Worm (Caenorhabditis elegans) whole organism, L3 larva: Measurements from ENCODE around the gene dab-1.

ENCODE experiments used
- ZK546.5 ChIP-seq: sonication (generic microtip); optimal IDR thresholded peaks from 2 replicates; lab custom pipeline; 2017; ENCODE audit warnings: missing biosample characterization, missing genetic modification characterization
- aly-2 ChIP-seq: fragments of 150-350 bp; optimal IDR thresholded peaks from 2 replicates; lab custom pipeline; 2014; ENCODE audit warnings: missing biosample characterization, missing genetic modification characterization
- ama-1 ChIP-seq: fragments of 150-350 bp; optimal IDR thresholded peaks from 2 replicates; lab custom pipeline; 2018
- ceh-16 ChIP-seq: sonication (generic microtip); optimal IDR thresholded peaks from 2 replicates; lab custom pipeline; 2017; ENCODE audit warnings: missing biosample characterization, missing genetic modification characterization
- ceh-28 ChIP-seq: fragments of 150-350 bp; optimal IDR thresholded peaks from 2 replicates; lab custom pipeline; 2014; ENCODE audit warnings: missing biosample characterization, missing genetic modification reagents, missing genetic modification characterization
- ceh-82 ChIP-seq: fragments of 150-350 bp; optimal IDR thresholded peaks from 2 replicates; lab custom pipeline; 2014; ENCODE audit warnings: missing biosample characterization, missing genetic modification characterization
- ceh-9 ChIP-seq: sonication (generic microtip); optimal IDR thresholded peaks from 2 replicates; lab custom pipeline; 2018; ENCODE audit warnings: missing biosample characterization, missing genetic modification characterization
- daf-12 ChIP-seq: fragments of 150-350 bp; optimal IDR thresholded peaks from 2 replicates; lab custom pipeline; 2014; ENCODE audit warnings: missing biosample characterization, missing genetic modification reagents, missing genetic modification characterization
- egl-27 ChIP-seq: sonication (generic microtip); optimal IDR thresholded peaks from 4 replicates; lab custom pipeline; 2017; ENCODE audit warnings: missing biosample characterization, missing genetic modification reagents, missing genetic modification characterization
- egl-5 ChIP-seq: fragments of 150-350 bp; optimal IDR thresholded peaks from 2 replicates; lab custom pipeline; 2017; ENCODE audit warnings: missing biosample characterization, missing genetic modification reagents, missing genetic modification characterization, inconsistent platforms
- elt-1 ChIP-seq: fragments of 150-350 bp; optimal IDR thresholded peaks from 2 replicates; lab custom pipeline; 2014; ENCODE audit warnings: missing biosample characterization, missing genetic modification characterization
- elt-2 ChIP-seq: sonication (generic microtip); optimal IDR thresholded peaks from 2 replicates; lab custom pipeline; 2016; ENCODE audit warnings: missing genetic modification reagents, mild to moderate bottlenecking, missing genetic modification characterization, missing compliant biosample characterization
- elt-3 ChIP-seq, 3 experiments: fragments of 150-350 bp in 1 of 3; sonication (generic microtip) in 2 of 3; optimal IDR thresholded peaks; 2 replicates in 2 of 3; 4 replicates in 1 of 3; lab custom pipeline; 2014 to 2017; ENCODE audit warnings: missing biosample characterization in 3 of 3, missing genetic modification characterization in 3 of 3
- fkh-10 ChIP-seq: sonication (generic microtip); optimal IDR thresholded peaks from 2 replicates; lab custom pipeline; 2017; ENCODE audit warnings: missing biosample characterization, missing genetic modification reagents, missing genetic modification characterization
- fkh-2 ChIP-seq: fragments of 150-350 bp; optimal IDR thresholded peaks from 2 replicates; lab custom pipeline; 2014; ENCODE audit warnings: missing biosample characterization, missing genetic modification reagents, missing genetic modification characterization
- fos-1 ChIP-seq: fragments of 150-350 bp; optimal IDR thresholded peaks from 2 replicates; lab custom pipeline; 2014; ENCODE audit warnings: missing biosample characterization, missing genetic modification characterization
- hmg-11 ChIP-seq: sonication (generic microtip); optimal IDR thresholded peaks from 2 replicates; lab custom pipeline; 2016; ENCODE audit warnings: missing genetic modification characterization, missing compliant biosample characterization
- jun-1 ChIP-seq: fragments of 150-350 bp; optimal IDR thresholded peaks from 2 replicates; lab custom pipeline; 2014; ENCODE audit warnings: missing biosample characterization, missing genetic modification reagents, missing genetic modification characterization
- lin-15B ChIP-seq: fragments of 150-350 bp; optimal IDR thresholded peaks from 2 replicates; lab custom pipeline; 2014; ENCODE audit warnings: missing biosample characterization, missing genetic modification characterization
- lin-39 ChIP-seq: fragments of 150-350 bp; optimal IDR thresholded peaks from 2 replicates; lab custom pipeline; 2018; ENCODE audit warnings: missing biosample characterization, missing genetic modification reagents, missing genetic modification characterization
- lsy-12 ChIP-seq: sonication (generic microtip); optimal IDR thresholded peaks from 2 replicates; lab custom pipeline; 2016; ENCODE audit warnings: mild to moderate bottlenecking, missing genetic modification characterization, missing compliant biosample characterization
- mdl-1 ChIP-seq: fragments of 150-350 bp; optimal IDR thresholded peaks from 2 replicates; lab custom pipeline; 2014; ENCODE audit warnings: missing biosample characterization, missing genetic modification characterization
- mml-1 ChIP-seq: fragments of 150-350 bp; sonication (generic microtip); optimal IDR thresholded peaks from 3 replicates; lab custom pipeline; 2014; ENCODE audit warnings: missing biosample characterization, missing genetic modification characterization
- nfya-1 ChIP-seq: sonication (generic microtip); optimal IDR thresholded peaks from 2 replicates; lab custom pipeline; 2017; ENCODE audit warnings: missing genetic modification characterization, mild to moderate bottlenecking, missing compliant biosample characterization, antibody characterized with exemption, moderate library complexity; ENCODE audit not compliant: insufficient read depth
- nhr-11 ChIP-seq: fragments of 150-350 bp; optimal IDR thresholded peaks from 2 replicates; lab custom pipeline; 2014; ENCODE audit warnings: missing biosample characterization, missing genetic modification characterization
- nhr-12 ChIP-seq: fragments of 150-350 bp; optimal IDR thresholded peaks from 2 replicates; lab custom pipeline; 2014; ENCODE audit warnings: missing biosample characterization, missing genetic modification characterization
- nhr-23 ChIP-seq: fragments of 150-350 bp; optimal IDR thresholded peaks from 2 replicates; lab custom pipeline; 2014; ENCODE audit warnings: missing biosample characterization, missing genetic modification reagents, missing genetic modification characterization
- nhr-237 ChIP-seq: fragments of 150-350 bp; optimal IDR thresholded peaks from 2 replicates; lab custom pipeline; 2014; ENCODE audit warnings: missing biosample characterization, missing genetic modification characterization
- nhr-28 ChIP-seq: fragments of 150-350 bp; optimal IDR thresholded peaks from 2 replicates; lab custom pipeline; 2014; ENCODE audit warnings: missing biosample characterization, missing genetic modification characterization
- nhr-43 ChIP-seq: sonication (generic microtip); optimal IDR thresholded peaks from 2 replicates; lab custom pipeline; 2016; ENCODE audit warnings: mild to moderate bottlenecking, missing genetic modification characterization, missing compliant biosample characterization; ENCODE audit not compliant: poor library complexity, severe bottlenecking
- nhr-67 ChIP-seq: fragments of 150-350 bp; optimal IDR thresholded peaks from 2 replicates; lab custom pipeline; 2014; ENCODE audit warnings: missing biosample characterization, missing genetic modification characterization
- nhr-76 ChIP-seq: fragments of 150-350 bp; sonication (generic microtip); optimal IDR thresholded peaks from 5 replicates; lab custom pipeline; 2014; ENCODE audit warnings: missing biosample characterization, missing genetic modification characterization
- nhr-77 ChIP-seq: fragments of 150-350 bp; optimal IDR thresholded peaks from 2 replicates; lab custom pipeline; 2014; ENCODE audit warnings: missing biosample characterization, missing genetic modification characterization
- pha-4 ChIP-seq: fragments of 150-350 bp; optimal IDR thresholded peaks from 2 replicates; lab custom pipeline; 2014; ENCODE audit warnings: missing biosample characterization, missing genetic modification reagents, missing genetic modification characterization
- pqm-1 ChIP-seq: fragments of 150-350 bp; optimal IDR thresholded peaks from 2 replicates; lab custom pipeline; 2017; ENCODE audit warnings: missing biosample characterization, missing genetic modification characterization, inconsistent platforms
- sea-2 ChIP-seq: fragments of 150-350 bp; sonication (generic microtip); optimal IDR thresholded peaks from 4 replicates; lab custom pipeline; 2014; ENCODE audit warnings: missing biosample characterization, missing genetic modification reagents, missing genetic modification characterization
- skn-1 ChIP-seq: fragments of 150-350 bp; optimal IDR thresholded peaks from 2 replicates; lab custom pipeline; 2014; ENCODE audit warnings: missing biosample characterization, missing genetic modification characterization
- snpc-4 ChIP-seq: fragments of 150-350 bp; optimal IDR thresholded peaks from 2 replicates; lab custom pipeline; 2014; ENCODE audit warnings: missing biosample characterization, missing genetic modification characterization
- tbx-2 ChIP-seq: sonication (generic microtip); optimal IDR thresholded peaks from 2 replicates; lab custom pipeline; 2016; ENCODE audit warnings: mild to moderate bottlenecking, missing genetic modification characterization, missing compliant biosample characterization
- unc-39 ChIP-seq: sonication (generic microtip); optimal IDR thresholded peaks from 4 replicates; lab custom pipeline; 2017; ENCODE audit warnings: missing biosample characterization, missing genetic modification characterization
- unc-62 ChIP-seq: fragments of 150-350 bp; sonication (generic microtip); optimal IDR thresholded peaks from 4 replicates; lab custom pipeline; 2014; ENCODE audit warnings: missing biosample characterization, missing genetic modification reagents, missing genetic modification characterization
- ztf-11 ChIP-seq: fragments of 150-350 bp; optimal IDR thresholded peaks from 2 replicates; lab custom pipeline; 2014; ENCODE audit warnings: missing biosample characterization, missing genetic modification characterization
- ztf-4 ChIP-seq: fragments of 150-350 bp; optimal IDR thresholded peaks from 2 replicates; lab custom pipeline; 2014; ENCODE audit warnings: missing biosample characterization, missing genetic modification characterization

Gene dab-1

DNA sequence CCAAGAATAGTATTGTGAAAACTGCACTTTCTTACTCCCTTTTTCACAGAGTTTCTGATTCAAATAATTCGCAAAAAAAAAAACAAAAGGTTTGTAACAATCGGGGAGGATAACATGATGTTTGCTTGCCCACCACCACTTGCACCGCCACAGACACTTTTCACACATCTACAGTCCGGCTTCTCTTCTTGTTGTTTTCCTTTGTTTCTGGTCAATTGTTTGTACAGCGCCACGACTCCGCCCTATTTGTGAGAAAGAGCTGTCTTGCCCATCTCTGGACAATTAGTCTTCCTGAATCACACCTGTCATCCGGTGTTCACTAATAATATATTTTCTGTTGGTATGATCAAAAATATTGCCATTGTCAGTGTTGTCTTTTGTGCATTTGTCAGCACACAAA is 8.8 kb downstream of the dab-1 start, which contains the start of gene M110.9:
M110.9 (plus strand) TSS at position 301 of the 400 bp plus-strand sequence.
- no peak for TF ChIP-seq nhr-76
- TF ChIP-seq nhr-43 (tag; lab: Kevin White, UChicago) = no peak
- no peak for TF ChIP-seq unc-62

DNA sequence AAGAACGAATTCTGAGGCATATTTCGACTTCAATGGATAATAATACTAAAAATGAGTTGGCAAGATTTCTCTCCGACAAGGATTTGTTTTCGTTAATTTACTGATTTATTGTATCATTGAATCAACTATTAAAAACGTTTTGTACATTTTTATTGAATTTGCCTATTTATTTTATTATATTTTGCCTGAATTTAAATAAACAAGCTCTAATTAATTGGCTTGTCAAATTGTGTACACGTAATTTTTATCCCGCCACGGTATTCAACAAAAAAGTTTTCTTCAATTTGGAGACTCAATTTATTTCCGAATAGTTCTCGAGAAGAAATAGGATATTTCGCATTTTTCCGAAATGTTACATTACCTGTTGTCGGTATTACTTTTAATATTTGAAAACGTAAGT is 10.3 kb downstream of the dab-1 start, which contains the start of gene M110.7:
M110.7 (plus strand) TSS at position 301 of the 400 bp plus-strand sequence.
- TF ChIP-seq ceh-28 (tag; lab: Kevin White, UChicago) (no peak), nhr-28 (tag; lab: Kevin White, UChicago) (no peak), pqm-1 (tag; lab: Kevin White, UChicago) (no peak), daf-12 (tag; lab: Kevin White, UChicago) (no peak), lin-15B (tag; lab: Kevin White, UChicago) (no peak), unc-62 (no peak), ceh-16 (tag; lab: Kevin White, UChicago) (no peak), egl-27 (tag; lab: Kevin White, UChicago) (no peak), ZK546.5 (tag; lab: Kevin White, UChicago) (no peak), nhr-77 (no peak), sea-2 (GFP tag; lab: Kevin White, UChicago) (no peak), unc-39 (tag; lab: Kevin White, UChicago) (no peak), elt-3 (tag; optimal IDR thresholded peaks at IDR 0.05; lab: Kevin White, UChicago) (no peak)

DNA sequence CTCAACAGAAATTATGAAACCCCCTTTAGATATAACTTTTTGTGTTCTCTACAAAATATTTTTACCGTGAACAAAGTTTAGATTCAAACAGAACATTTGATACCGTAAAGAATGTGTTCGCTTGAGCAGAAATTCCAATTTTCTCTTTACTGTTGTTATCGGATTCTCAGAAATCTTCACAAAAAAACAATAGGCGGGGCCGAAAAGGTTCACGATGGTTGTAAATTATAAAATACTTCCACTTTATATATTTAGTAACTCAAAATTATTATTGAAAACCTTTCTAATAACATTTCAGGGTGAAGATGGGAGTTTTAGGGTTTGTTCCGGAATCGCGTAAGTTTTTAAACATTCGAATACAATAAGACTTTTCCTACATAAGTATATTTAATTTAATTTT is 16.0 kb downstream of the dab-1 start, which contains the start of gene nlp-5:
nlp-5 (plus strand) TSS at position 301 of the 400 bp plus-strand sequence.
- TF ChIP-seq elt-1 (tag; lab: Kevin White, UChicago) (no peak), unc-62 (no peak), elt-2 (tag; lab: Kevin White, UChicago) (no peak), hmg-11 (tag; lab: Kevin White, UChicago) (no peak), nhr-28 (tag; lab: Kevin White, UChicago) (no peak), ceh-28 (tag; lab: Kevin White, UChicago) (no peak), ceh-9 (tag; lab: Kevin White, UChicago) (no peak), ZK546.5 (tag; lab: Kevin White, UChicago) (no peak), aly-2 (tag; lab: Kevin White, UChicago) (no peak)

DNA sequence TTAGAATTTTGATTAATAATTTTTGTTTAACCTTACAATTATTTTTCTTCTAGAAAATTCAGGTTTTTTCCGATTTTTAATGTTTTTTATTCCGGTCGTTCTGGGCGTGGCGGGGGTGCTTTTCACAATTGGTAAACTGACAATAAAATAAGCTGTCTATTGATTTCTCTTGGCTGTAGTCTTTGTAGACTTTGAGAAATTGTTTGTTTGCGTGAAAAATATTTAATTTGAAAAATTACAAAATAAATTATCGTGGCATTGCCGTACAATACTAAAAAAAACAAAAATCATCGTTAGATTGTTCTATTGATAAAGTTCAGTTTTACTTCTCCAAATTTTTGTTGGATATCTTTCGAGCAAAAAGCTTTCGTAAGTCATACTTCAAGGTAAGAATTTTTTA is 24.3 kb downstream of the dab-1 start, which contains the start of gene F35C11.3:
F35C11.3 (plus strand) TSS at position 301 of the 400 bp plus-strand sequence.
- TF ChIP-seq lin-15B (tag; lab: Kevin White, UChicago) = no peak
- TF ChIP-seq mml-1 = no peak
- no peak for TF ChIP-seq nhr-12 (tag; lab: Kevin White, UChicago)
- no peak for TF ChIP-seq nfya-1 (tag; lab: Kevin White, UChicago)
- no peak for TF ChIP-seq tbx-2 (tag; lab: Kevin White, UChicago)
- TF ChIP-seq fkh-10 (GFP tag; lab: Kevin White, UChicago) = no peak
- no peak for TF ChIP-seq nhr-23 (tag; lab: Kevin White, UChicago)
- no peak for TF ChIP-seq nhr-77
- TF ChIP-seq fkh-2 (tag; lab: Kevin White, UChicago) = no peak
- no peak for TF ChIP-seq nhr-76

DNA sequence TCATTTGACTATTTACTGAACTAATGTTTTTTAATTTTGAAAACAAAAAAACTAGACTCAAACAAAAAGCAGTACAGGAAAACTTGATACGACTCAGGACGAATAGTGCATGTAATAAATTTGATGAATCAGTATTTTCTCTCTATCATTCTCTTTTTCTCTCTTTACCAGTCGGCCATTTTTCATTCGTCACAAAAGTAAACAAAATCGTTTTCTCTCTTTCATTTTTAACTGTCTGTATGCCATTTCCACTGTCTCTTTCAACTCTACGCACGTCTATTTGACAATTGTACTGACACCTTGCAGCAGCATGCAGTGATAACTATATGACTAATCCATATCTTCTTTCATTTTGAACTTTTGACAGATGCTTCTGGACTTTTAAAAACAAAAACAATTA is 26.6 kb downstream of the dab-1 start, which contains the start of the genes F35C11.2 and F35C11.4:
F35C11.2 (minus strand) TSS at position 90 of the 400 bp plus-strand sequence.
F35C11.4 (plus strand) TSS at position 260 of the 400 bp plus-strand sequence.
- no peak for TF ChIP-seq mdl-1
- TF ChIP-seq nhr-77 = no peak
- TF ChIP-seq ceh-82 = no peak
- TF ChIP-seq nhr-11 (tag; lab: Kevin White, UChicago) = no peak
- TF ChIP-seq unc-39 (tag; lab: Kevin White, UChicago) = no peak
- TF ChIP-seq fkh-10 (GFP tag; lab: Kevin White, UChicago) = no peak
- no peak for TF ChIP-seq nfya-1 (tag; lab: Kevin White, UChicago)
- TF ChIP-seq ama-1 (lab: Kevin White, UChicago) = no peak
- TF ChIP-seq lin-39 (tag; lab: Kevin White, UChicago) = no peak
- no peak for TF ChIP-seq egl-5
- TF ChIP-seq elt-2 (tag; lab: Kevin White, UChicago) = peak; percentile 75
- TF ChIP-seq pqm-1 (tag; lab: Kevin White, UChicago) = peak; percentile 86
- no peak for TF ChIP-seq nhr-28 (tag; lab: Kevin White, UChicago)
- TF ChIP-seq skn-1 = no peak
- TF ChIP-seq sea-2 (GFP tag; lab: Kevin White, UChicago) = no peak
- TF ChIP-seq jun-1 (tag; lab: Kevin White, UChicago) = peak; percentile 5
- TF ChIP-seq lsy-12 (tag; lab: Kevin White, UChicago) = no peak
- TF ChIP-seq pha-4 (tag; lab: Kevin White, UChicago) = peak; percentile 85
- no peak for TF ChIP-seq ztf-11 (tag; lab: Kevin White, UChicago)
- TF ChIP-seq nhr-12 (tag; lab: Kevin White, UChicago) = no peak
- TF ChIP-seq aly-2 (tag; lab: Kevin White, UChicago) = no peak
- TF ChIP-seq fkh-2 (tag; lab: Kevin White, UChicago) = no peak
- TF ChIP-seq ztf-4 = no peak
- TF ChIP-seq ceh-28 (tag; lab: Kevin White, UChicago) = no peak
- TF ChIP-seq ZK546.5 (tag; lab: Kevin White, UChicago) = no peak
- no peak for TF ChIP-seq hmg-11 (tag; lab: Kevin White, UChicago)
- no peak for TF ChIP-seq fos-1 (tag; lab: Kevin White, UChicago)
- no peak for TF ChIP-seq elt-3 (tag; optimal IDR thresholded peaks at IDR 0.05; lab: Kevin White, UChicago)
- TF ChIP-seq daf-12 (tag; lab: Kevin White, UChicago) = no peak
- TF ChIP-seq snpc-4 (tag; lab: Kevin White, UChicago) = no peak
- no peak for TF ChIP-seq nhr-67 (tag; lab: Kevin White, UChicago)
- no peak for TF ChIP-seq nhr-237 (tag; lab: Kevin White, UChicago)
